Worm (Caenorhabditis elegans) whole organism, late embryonic: ENCODE measurements around the gene fut-1.

ENCODE experiments used
- C38D4.7 ChIP-seq: fragments of 200-800 bp; sonication (Bioruptor generic); optimal IDR thresholded peaks from 2 replicates; lab custom pipeline; 2018; ENCODE audit warnings: mild to moderate bottlenecking, missing genetic modification characterization, moderate library complexity, missing compliant biosample characterization
- K02D7.2 ChIP-seq: sonication (generic microtip); optimal IDR thresholded peaks from 2 replicates; lab custom pipeline; 2017; ENCODE audit warnings: mild to moderate bottlenecking, missing genetic modification characterization, missing compliant biosample characterization
- ama-1 ChIP-seq: fragments of 150-350 bp; optimal IDR thresholded peaks from 2 replicates; lab custom pipeline; 2014
- ceh-31 ChIP-seq: sonication (generic microtip); optimal IDR thresholded peaks from 2 replicates; lab custom pipeline; 2016; ENCODE audit warnings: missing genetic modification characterization, missing compliant biosample characterization
- eyg-1 ChIP-seq: sonication (generic microtip); optimal IDR thresholded peaks from 2 replicates; lab custom pipeline; 2016; ENCODE audit warnings: missing genotype, missing genetic modification characterization, missing compliant biosample characterization
- fkh-10 ChIP-seq: fragments of 150-350 bp; optimal IDR thresholded peaks from 2 replicates; lab custom pipeline; 2014; ENCODE audit warnings: missing biosample characterization, missing genetic modification reagents, missing genetic modification characterization
- hlh-15 ChIP-seq: sonication (generic microtip); optimal IDR thresholded peaks from 2 replicates; lab custom pipeline; 2016; ENCODE audit warnings: missing genetic modification characterization, missing compliant biosample characterization
- pag-3 ChIP-seq: sonication (generic microtip); optimal IDR thresholded peaks from 2 replicates; lab custom pipeline; 2016; ENCODE audit warnings: missing compliant biosample characterization, missing genetic modification characterization, borderline replicate concordance
- pha-4 ChIP-seq: fragments of 150-350 bp; optimal IDR thresholded peaks from 2 replicates; lab custom pipeline; 2018; ENCODE audit warnings: missing biosample characterization, missing genetic modification reagents, missing genetic modification characterization
- pqm-1 ChIP-seq: sonication (generic microtip); optimal IDR thresholded peaks from 2 replicates; lab custom pipeline; 2016; ENCODE audit warnings: missing genetic modification characterization, missing compliant biosample characterization
- rnt-1 ChIP-seq: sonication (generic microtip); optimal IDR thresholded peaks from 2 replicates; lab custom pipeline; 2016; ENCODE audit warnings: missing genetic modification characterization, missing compliant biosample characterization
- sox-4 ChIP-seq: sonication (generic microtip); optimal IDR thresholded peaks from 2 replicates; lab custom pipeline; 2017; ENCODE audit warnings: mild to moderate bottlenecking, missing genetic modification characterization, inconsistent platforms, missing compliant biosample characterization
- tbx-2 ChIP-seq: sonication (generic microtip); optimal IDR thresholded peaks from 2 replicates; lab custom pipeline; 2016; ENCODE audit warnings: missing genetic modification characterization, missing compliant biosample characterization
- ztf-16 ChIP-seq: sonication (generic microtip); optimal IDR thresholded peaks from 2 replicates; lab custom pipeline; 2017; ENCODE audit warnings: missing genetic modification characterization, missing compliant biosample characterization

ce11 chrII:8716231-8716878 is 43.0 kb downstream of the fut-1 start, which contains the start of the genes cyn-11 and T01B7.5:
- TF ChIP-seq rnt-1 (no peak), eyg-1 (tag; lab: Kevin White, UChicago) (peak; percentile 46), hlh-15 (tag; lab: Kevin White, UChicago) (no peak), pag-3 (tag; lab: Kevin White, UChicago) (no peak), ztf-16 (tag; lab: Kevin White, UChicago) (no peak), K02D7.2 (tag; lab: Kevin White, UChicago) (no peak), pha-4 (tag; lab: Kevin White, UChicago) (no peak), ama-1 (lab: Kevin White, UChicago) (no peak), pqm-1 (tag; lab: Kevin White, UChicago) (no peak), ceh-31 (tag; lab: Kevin White, UChicago) (peak; percentile 18), sox-4 (tag; lab: Kevin White, UChicago) (no peak), C38D4.7 (no peak), tbx-2 (tag; lab: Kevin White, UChicago) (peak; percentile 45), fkh-10 (no peak)
